Fruit fly (Drosophila melanogaster) whole organism, embryonic: Measurements from ENCODE around the gene CG4658.

Experiments
- Adf1 ChIP-seq: fragments of 200-800 bp; sonication (Bioruptor generic); IDR thresholded peaks from 2 replicates; pipeline ENCODE4 v1.3.6; 2022; ENCODE audit warnings: missing biosample characterization, missing genetic modification characterization
- Atf3 ChIP-seq: fragments of 200-800 bp; sonication (Bioruptor generic); optimal IDR thresholded peaks from 3 replicates; lab custom pipeline; 2016; ENCODE audit warnings: missing biosample characterization, missing genetic modification characterization
- Bdp1 ChIP-seq: fragments of 200-800 bp; sonication (Bioruptor generic); optimal IDR thresholded peaks from 3 replicates; lab custom pipeline; 2016; ENCODE audit warnings: missing biosample characterization, missing genetic modification characterization
- CG10431 ChIP-seq: fragments of 200-800 bp; sonication (Bioruptor generic); optimal IDR thresholded peaks from 3 replicates; lab custom pipeline; 2018; ENCODE audit warnings: missing biosample characterization, mild to moderate bottlenecking, missing genetic modification characterization
- CG10654 ChIP-seq: fragments of 200-800 bp; sonication (Bioruptor generic); optimal IDR thresholded peaks from 2 replicates; lab custom pipeline; 2016; ENCODE audit warnings: missing biosample characterization, missing genetic modification characterization
- CG11093 ChIP-seq: fragments of 200-800 bp; sonication (Bioruptor generic); IDR thresholded peaks from 3 replicates; pipeline ENCODE4 v1.3.6; 2022; ENCODE audit warnings: missing biosample characterization, missing genetic modification characterization
- CG13775 ChIP-seq: fragments of 200-800 bp; sonication (Bioruptor generic); optimal IDR thresholded peaks from 3 replicates; lab custom pipeline; 2017; ENCODE audit warnings: missing biosample characterization, mild to moderate bottlenecking, missing genetic modification characterization
- CG14965 ChIP-seq: fragments of 200-800 bp; sonication (Bioruptor generic); optimal IDR thresholded peaks from 2 replicates; lab custom pipeline; 2016; ENCODE audit warnings: missing biosample characterization, missing genetic modification characterization, borderline replicate concordance
- CG15011 ChIP-seq: fragments of 200-800 bp; sonication (Bioruptor generic); optimal IDR thresholded peaks from 3 replicates; lab custom pipeline; 2018; ENCODE audit warnings: missing biosample characterization, mild to moderate bottlenecking, missing genetic modification characterization
- CG18262 ChIP-seq: fragments of 200-800 bp; optimal IDR thresholded peaks from 3 replicates; lab custom pipeline; 2019; ENCODE audit warnings: missing biosample characterization, mild to moderate bottlenecking, missing genetic modification characterization, moderate library complexity
- CG30020 ChIP-seq: fragments of 200-800 bp; optimal IDR thresholded peaks from 2 replicates; lab custom pipeline; 2019; ENCODE audit warnings: missing biosample characterization, mild to moderate bottlenecking, missing genetic modification characterization, moderate library complexity
- CG31224 ChIP-seq: fragments of 200-800 bp; sonication (Bioruptor generic); IDR thresholded peaks from 2 replicates; pipeline ENCODE4 v1.3.6; 2022; ENCODE audit warnings: missing biosample characterization, missing genetic modification characterization
- CG3847 ChIP-seq: fragments of 200-800 bp; sonication (Bioruptor generic); IDR thresholded peaks from 2 replicates; pipeline ENCODE4 v1.3.6; 2022; ENCODE audit warnings: missing biosample characterization, missing genetic modification characterization
- CG7357 ChIP-seq: fragments of 200-800 bp; sonication (Bioruptor generic); IDR thresholded peaks from 3 replicates; pipeline ENCODE4 v1.3.6; 2022; ENCODE audit warnings: missing biosample characterization, missing genetic modification characterization
- CG7745 ChIP-seq: fragments of 200-800 bp; sonication (Bioruptor generic); optimal IDR thresholded peaks from 2 replicates; lab custom pipeline; 2018; ENCODE audit warnings: missing biosample characterization, mild to moderate bottlenecking, missing genetic modification characterization, moderate library complexity
- CG7786 ChIP-seq: fragments of 200-800 bp; sonication (Bioruptor generic); optimal IDR thresholded peaks from 2 replicates; lab custom pipeline; 2016; ENCODE audit warnings: missing biosample characterization, missing genetic modification characterization
- CG7987 ChIP-seq: fragments of 200-800 bp; sonication (Bioruptor generic); optimal IDR thresholded peaks from 2 replicates; lab custom pipeline; 2018; ENCODE audit warnings: missing biosample characterization, mild to moderate bottlenecking, missing genetic modification characterization, moderate library complexity
- CG8089 ChIP-seq: fragments of 200-800 bp; sonication (Bioruptor generic); optimal IDR thresholded peaks from 3 replicates; lab custom pipeline; 2016; ENCODE audit warnings: missing biosample characterization, missing genetic modification characterization
- CG8944 ChIP-seq: fragments of 200-800 bp; sonication (Bioruptor generic); optimal IDR thresholded peaks from 3 replicates; lab custom pipeline; 2016; ENCODE audit warnings: missing biosample characterization, missing genetic modification characterization
- CHES-1-like ChIP-seq: fragments of 200-800 bp; sonication (Bioruptor generic); optimal IDR thresholded peaks from 2 replicates; lab custom pipeline; 2016; ENCODE audit warnings: missing biosample characterization, missing genetic modification characterization
- CTCF ChIP-seq: fragments of 200-800 bp; sonication (Bioruptor generic); optimal IDR thresholded peaks from 2 replicates; lab custom pipeline; 2017; ENCODE audit warnings: missing biosample characterization, mild to moderate bottlenecking, missing genetic modification characterization, moderate library complexity
- D19A ChIP-seq: fragments of 200-800 bp; optimal IDR thresholded peaks from 3 replicates; lab custom pipeline; 2019; ENCODE audit warnings: missing biosample characterization, mild to moderate bottlenecking, missing genetic modification characterization, moderate library complexity
- Hr3 ChIP-seq: fragments of 200-800 bp; sonication (Bioruptor generic); optimal IDR thresholded peaks from 3 replicates; lab custom pipeline; 2016; ENCODE audit warnings: missing biosample characterization, missing genetic modification characterization
- Hr51 ChIP-seq, 2 experiments: fragments of 200-800 bp; sonication (Bioruptor generic); optimal IDR thresholded peaks; 2 replicates in 1 of 2; 3 replicates in 1 of 2; lab custom pipeline; 2016 to 2018; ENCODE audit warnings: missing biosample characterization in 2 of 2, missing genetic modification characterization in 2 of 2, mild to moderate bottlenecking in 1 of 2, moderate library complexity in 1 of 2
- Lim3 ChIP-seq: fragments of 200-800 bp; sonication (Bioruptor generic); IDR thresholded peaks from 2 replicates; pipeline ENCODE4 v1.3.6; 2022; ENCODE audit warnings: missing biosample characterization, missing genetic modification characterization
- Rx ChIP-seq: fragments of 200-800 bp; sonication (Bioruptor generic); IDR thresholded peaks from 2 replicates; pipeline ENCODE4 v1.3.6; 2022; ENCODE audit warnings: missing biosample characterization, missing genetic modification characterization
- YL-1 ChIP-seq: fragments of 200-800 bp; sonication (Bioruptor generic); optimal IDR thresholded peaks from 3 replicates; lab custom pipeline; 2017; ENCODE audit warnings: missing biosample characterization, mild to moderate bottlenecking, missing genetic modification characterization
- ato ChIP-seq: fragments of 200-800 bp; sonication (Bioruptor generic); IDR thresholded peaks from 2 replicates; pipeline ENCODE4 v1.3.6; 2022; ENCODE audit warnings: missing biosample characterization, missing genetic modification characterization; ENCODE audit not compliant: partially characterized antibody
- cad ChIP-seq: fragments of >200 bp; optimal IDR thresholded peaks from 2 replicates; lab custom pipeline; 2017; ENCODE audit warnings: missing biosample characterization, missing genetic modification characterization
- danr ChIP-seq: fragments of 200-800 bp; sonication (Bioruptor generic); IDR thresholded peaks from 2 replicates; pipeline ENCODE4 v1.3.6; 2022; ENCODE audit warnings: missing biosample characterization, missing genetic modification characterization
- dmrt11E ChIP-seq: fragments of 200-800 bp; sonication (Bioruptor generic); optimal IDR thresholded peaks from 3 replicates; lab custom pipeline; 2018; ENCODE audit warnings: missing biosample characterization, mild to moderate bottlenecking, missing genetic modification characterization, moderate library complexity
- ewg ChIP-seq: fragments of 200-800 bp; sonication (Bioruptor generic); optimal IDR thresholded peaks from 3 replicates; lab custom pipeline; 2017; ENCODE audit warnings: mild to moderate bottlenecking, missing biosample characterization, missing genetic modification reagents, missing genetic modification characterization
- eyg ChIP-seq: fragments of 200-800 bp; sonication (Bioruptor generic); optimal IDR thresholded peaks from 3 replicates; lab custom pipeline; 2016; ENCODE audit warnings: missing biosample characterization, missing genetic modification characterization
- fd64A ChIP-seq: fragments of 200-800 bp; sonication (Bioruptor generic); optimal IDR thresholded peaks from 3 replicates; lab custom pipeline; 2018; ENCODE audit warnings: missing biosample characterization, mild to moderate bottlenecking, missing genetic modification characterization
- fru ChIP-seq: fragments of >200 bp; optimal IDR thresholded peaks from 2 replicates; lab custom pipeline; 2017
- grn ChIP-seq: fragments of 200-800 bp; sonication (Bioruptor generic); optimal IDR thresholded peaks from 3 replicates; lab custom pipeline; 2017; ENCODE audit warnings: missing biosample characterization, missing genetic modification characterization
- h ChIP-seq: fragments of >200 bp; optimal IDR thresholded peaks from 2 replicates; lab custom pipeline; 2017
- hbn ChIP-seq: fragments of 200-800 bp; sonication (Bioruptor generic); IDR thresholded peaks from 2 replicates; pipeline ENCODE4 v1.3.6; 2022; ENCODE audit warnings: missing biosample characterization, missing genetic modification characterization; ENCODE audit not compliant: partially characterized antibody
- inv ChIP-seq: fragments of 200-800 bp; sonication (Bioruptor generic); IDR thresholded peaks from 2 replicates; pipeline ENCODE4 v1.3.6; 2022; ENCODE audit warnings: missing biosample characterization, missing genetic modification characterization; ENCODE audit not compliant: partially characterized antibody
- jing ChIP-seq: fragments of 200-800 bp; sonication (Bioruptor generic); optimal IDR thresholded peaks from 2 replicates; lab custom pipeline; 2018; ENCODE audit warnings: missing biosample characterization, mild to moderate bottlenecking, missing genetic modification characterization
- knrl ChIP-seq: fragments of 200-800 bp; sonication (Bioruptor generic); IDR thresholded peaks from 3 replicates; pipeline ENCODE4 v1.3.6; 2022; ENCODE audit warnings: missing biosample characterization, missing genetic modification characterization; ENCODE audit not compliant: partially characterized antibody
- lilli ChIP-seq: fragments of 200-800 bp; sonication (Bioruptor generic); optimal IDR thresholded peaks from 3 replicates; lab custom pipeline; 2016; ENCODE audit warnings: missing biosample characterization, missing genetic modification characterization
- lola ChIP-seq, 3 experiments: fragments of >200 bp in 2 of 3; fragments of 200-800 bp in 1 of 3; sonication (Bioruptor generic) in 1 of 3; optimal IDR thresholded peaks; 2 replicates each; lab custom pipeline; 2017 to 2019; ENCODE audit warnings: missing biosample characterization in 3 of 3, missing genetic modification characterization in 3 of 3, mild to moderate bottlenecking in 1 of 3, moderate library complexity in 1 of 3
- lov ChIP-seq, 2 experiments: fragments of 200-800 bp in 1 of 2; fragments of >200 bp in 1 of 2; sonication (Bioruptor generic) in 1 of 2; IDR thresholded peaks in 1 of 2; optimal IDR thresholded peaks in 1 of 2; 2 replicates in 1 of 2; 3 replicates in 1 of 2; pipeline versions ENCODE4 v1.3.6 to Lab custom; 2017 to 2022; ENCODE audit warnings: missing biosample characterization in 1 of 2, missing genetic modification characterization in 1 of 2
- maf-S ChIP-seq: fragments of 200-800 bp; sonication (Bioruptor generic); optimal IDR thresholded peaks from 2 replicates; lab custom pipeline; 2016; ENCODE audit warnings: missing biosample characterization, missing genetic modification characterization
- seq ChIP-seq: fragments of 200-800 bp; sonication (Bioruptor generic); IDR thresholded peaks from 2 replicates; pipeline ENCODE4 v1.3.6; 2022; ENCODE audit warnings: missing biosample characterization, missing genetic modification characterization
- sim ChIP-seq: fragments of 200-800 bp; sonication (Bioruptor generic); IDR thresholded peaks from 2 replicates; pipeline ENCODE4 v1.3.6; 2022; ENCODE audit warnings: missing biosample characterization, missing genetic modification characterization
- usp ChIP-seq: fragments of >200 bp; optimal IDR thresholded peaks from 2 replicates; lab custom pipeline; 2017; ENCODE audit warnings: missing biosample characterization, missing genetic modification characterization
- zen2 ChIP-seq: fragments of 200-800 bp; sonication (Bioruptor generic); IDR thresholded peaks from 3 replicates; pipeline ENCODE4 v1.3.6; 2022; ENCODE audit warnings: missing biosample characterization, missing genetic modification characterization; ENCODE audit not compliant: partially characterized antibody
- zfh2 ChIP-seq: fragments of 200-800 bp; sonication (Bioruptor generic); optimal IDR thresholded peaks from 2 replicates; lab custom pipeline; 2016; ENCODE audit warnings: missing biosample characterization, missing genetic modification characterization

CG4658 gene

dm6 chr2L:9915011-9915850 is 41.7 kb upstream of the CG4658 start, which contains the start of gene yip2 (continued):
- no peak for TF ChIP-seq lov (optimal IDR thresholded peaks at IDR 0.05; lab: Kevin White, UChicago)
- TF ChIP-seq lov (GFP tag; IDR thresholded peaks at IDR 0.05; lab: Robert Waterston, UW), result no peak
- no peak for TF ChIP-seq h (lab: Kevin White, UChicago)
- TF ChIP-seq CG18262 (tag; lab: Kevin White, UChicago), result peak; percentile 50
- TF ChIP-seq maf-S (GFP tag; lab: Kevin White, UChicago), result peak; percentile 42
- TF ChIP-seq zfh2 (GFP tag; lab: Kevin White, UChicago), result peak; percentile 67
- TF ChIP-seq fd64A (GFP tag; lab: Kevin White, UChicago), result no peak
- no peak for TF ChIP-seq danr (GFP tag; lab: Robert Waterston, UW)
- TF ChIP-seq eyg, result peak; percentile 34
- TF ChIP-seq inv (GFP tag; lab: Robert Waterston, UW), result no peak
- no peak for TF ChIP-seq sim (GFP tag; lab: Robert Waterston, UW)
- TF ChIP-seq CG7745 (tag; lab: Kevin White, UChicago), result no peak
- TF ChIP-seq zen2 (GFP tag; lab: Robert Waterston, UW), result no peak
- TF ChIP-seq ato (GFP tag; lab: Robert Waterston, UW), result no peak
- TF ChIP-seq dmrt11E (tag; lab: Kevin White, UChicago), result no peak
- peak; percentile 20 to 77 for TF ChIP-seq Hr51 (GFP tag; optimal IDR thresholded peaks at IDR 0.05; lab: Kevin White, UChicago)
- peak; percentile 42; the same call in 1 of the 2 replicates for TF ChIP-seq CG3847 (GFP tag; lab: Robert Waterston, UW)
- TF ChIP-seq CG10431 (GFP tag; lab: Kevin White, UChicago), result no peak
- no peak for TF ChIP-seq hbn (GFP tag; lab: Robert Waterston, UW)
- TF ChIP-seq Adf1 (GFP tag; lab: Robert Waterston, UW), result peak; percentile 38; the same call in 1 of the 2 replicates
- peak; percentile 65 for TF ChIP-seq CHES-1-like
- peak; percentile 69 for TF ChIP-seq lilli (GFP tag; lab: Kevin White, UChicago)
- no peak for TF ChIP-seq cad (GFP tag; lab: Kevin White, UChicago)
- no peak for TF ChIP-seq CG30020 (tag; lab: Kevin White, UChicago)
- peak; percentile 40 for TF ChIP-seq D19A (tag; lab: Kevin White, UChicago)
- peak; percentile 21 for TF ChIP-seq CG8944 (GFP tag; lab: Kevin White, UChicago)
- no peak for TF ChIP-seq knrl (GFP tag; lab: Robert Waterston, UW)
- peak; percentile 68 for TF ChIP-seq CTCF (GFP tag; lab: Kevin White, UChicago)
- no peak for TF ChIP-seq jing (GFP tag; lab: Kevin White, UChicago)
- TF ChIP-seq CG8089 (GFP tag; lab: Kevin White, UChicago), result no peak
- TF ChIP-seq seq, result peak; percentile 46; the same call in 1 of the 2 replicates
- no peak for TF ChIP-seq fru
- peak; percentile 16 for TF ChIP-seq Hr3 (GFP tag; lab: Kevin White, UChicago)
- TF ChIP-seq CG13775 (GFP tag; lab: Kevin White, UChicago), result peak; percentile 17
- TF ChIP-seq Lim3 (GFP tag; lab: Robert Waterston, UW), result no peak
- no peak for TF ChIP-seq usp
- no peak for TF ChIP-seq ewg (GFP tag; lab: Kevin White, UChicago)
- no peak for TF ChIP-seq CG10654
- TF ChIP-seq YL-1 (GFP tag; lab: Kevin White, UChicago), result peak; percentile 52
- TF ChIP-seq Rx (GFP tag; lab: Robert Waterston, UW), result no peak
- TF ChIP-seq CG7357, result no peak
- TF ChIP-seq Atf3 (GFP tag; lab: Kevin White, UChicago), result peak; percentile 45
- no peak for TF ChIP-seq CG14965 (GFP tag; lab: Kevin White, UChicago)
- TF ChIP-seq CG7786 (GFP tag; lab: Kevin White, UChicago), result peak; percentile 53
- no peak for TF ChIP-seq Bdp1
- peak; percentile 37 for TF ChIP-seq CG7987
- peak; percentile 78 for TF ChIP-seq grn (GFP tag; lab: Kevin White, UChicago)
- TF ChIP-seq CG31224 (GFP tag; lab: Robert Waterston, UW), result no peak; the same call in none of the 2 replicates
- TF ChIP-seq CG15011 (GFP tag; lab: Kevin White, UChicago), result no peak
- TF ChIP-seq lola (GFP tag; optimal IDR thresholded peaks at IDR 0.05; lab: Kevin White, UChicago), result no peak
- no peak for TF ChIP-seq CG11093 (GFP tag; lab: Robert Waterston, UW)
